Fruit fly (Drosophila melanogaster) Kc167 (cell line): ENCODE results near the gene Ldsdh1.

ENCODE experiments used
- Myc ChIP-seq: fragments of >200 bp; optimal IDR thresholded peaks from 2 replicates; lab custom pipeline; 2017; ENCODE audit warnings: missing external identifiers
- Sin3A ChIP-seq: fragments of >200 bp; optimal IDR thresholded peaks from 2 replicates; lab custom pipeline; 2018; ENCODE audit warnings: missing external identifiers
- h ChIP-seq: fragments of >200 bp; optimal IDR thresholded peaks from 3 replicates; lab custom pipeline; 2018; ENCODE audit warnings: missing external identifiers
- insv ChIP-seq: fragments of >200 bp; optimal IDR thresholded peaks from 3 replicates; lab custom pipeline; 2018; ENCODE audit warnings: missing external identifiers
- psq ChIP-seq: fragments of >200 bp; optimal IDR thresholded peaks from 2 replicates; lab custom pipeline; 2017; ENCODE audit warnings: missing external identifiers
- ttk ChIP-seq: sonication (Bioruptor generic); optimal IDR thresholded peaks from 2 replicates; lab custom pipeline; 2017; ENCODE audit warnings: missing external identifiers

- no peak for TF ChIP-seq insv (lab: Kevin White, UChicago)
- TF ChIP-seq Myc (lab: Kevin White, UChicago): no peak
- no peak for TF ChIP-seq h (lab: Kevin White, UChicago)
- no peak for TF ChIP-seq psq (lab: Kevin White, UChicago)
- TF ChIP-seq ttk (lab: Kevin White, UChicago): no peak
- no peak for TF ChIP-seq Sin3A (lab: Kevin White, UChicago)
These were observed 19.8 kb downstream of the Ldsdh1 start, which contains the start of gene mys for dm6 chrX:8061392-8062179.
